Worm (Caenorhabditis elegans): ENCODE measurements around the gene F59B2.12.

DNA sequence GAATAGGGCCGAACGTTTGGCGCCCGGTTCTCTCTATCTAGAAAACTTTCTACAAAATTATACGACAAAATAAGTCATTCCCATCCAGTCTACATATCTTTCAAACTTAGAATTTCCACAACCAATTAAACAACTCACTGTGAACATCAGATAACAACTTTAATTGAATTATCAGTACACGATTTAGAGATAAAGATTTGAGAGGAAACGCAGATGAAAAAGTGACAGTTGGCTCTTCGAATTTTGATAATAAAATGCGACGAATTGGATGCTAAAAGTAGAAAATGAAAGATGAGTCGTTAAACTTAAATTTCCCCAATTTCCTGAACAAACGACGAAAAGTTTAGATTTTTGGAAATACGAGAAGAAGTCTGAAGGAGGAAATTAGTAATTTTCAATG, 17.6 kb downstream of the F59B2.12 start:
- TF ChIP-seq him-1 (tag; optimal IDR thresholded peaks at IDR 0.05) (no peak), dao-5 (tag; optimal IDR thresholded peaks at IDR 0.05) (no peak), W03F9.2 (tag; optimal IDR thresholded peaks at IDR 0.05) (no peak)

Measured in whole organism, L4/young adult.